Worm (Caenorhabditis elegans) whole organism, L4/young adult: Measurements from ENCODE around the gene R02D5.10.

Experiments used
- W03F9.2 ChIP-seq: fragments of 150-350 bp; optimal IDR thresholded peaks from 2 replicates; lab custom pipeline; 2014; ENCODE audit warnings: missing biosample characterization, missing genetic modification characterization
- dao-5 ChIP-seq: sonication (generic microtip); optimal IDR thresholded peaks from 2 replicates; lab custom pipeline; 2016; ENCODE audit warnings: missing genotype, missing genetic modification characterization, moderate library complexity, missing compliant biosample characterization
- him-1 ChIP-seq: sonication (generic microtip); optimal IDR thresholded peaks from 2 replicates; lab custom pipeline; 2016; ENCODE audit warnings: missing genotype, missing genetic modification reagents, missing genetic modification characterization, missing compliant biosample characterization

DNA sequence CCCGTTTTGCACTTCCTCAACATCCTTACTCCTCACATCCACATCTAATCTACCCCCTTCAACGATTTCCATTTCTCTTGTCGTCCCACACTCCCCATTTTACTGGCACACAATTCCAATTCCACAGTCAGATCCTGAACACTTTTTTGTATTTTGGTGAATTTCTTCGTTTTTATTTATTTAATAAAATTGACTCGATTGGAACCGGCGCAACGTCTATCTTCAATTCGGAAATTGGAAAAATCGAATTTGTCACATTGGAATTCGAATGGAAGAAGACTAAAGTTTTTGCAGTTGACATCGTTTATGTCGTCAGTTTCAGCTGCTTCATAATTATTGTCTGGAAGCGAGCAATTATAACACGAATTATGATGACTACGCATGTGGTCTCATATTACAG lies 45.1 kb downstream of the R02D5.10 start:
- TF ChIP-seq dao-5 (tag; lab: Kevin White, UChicago) (no peak), W03F9.2 (no peak), him-1 (tag; lab: Kevin White, UChicago) (no peak)
